Fruit fly (Drosophila melanogaster): ENCODE results near the gene rtp.

rtp gene

DNA sequence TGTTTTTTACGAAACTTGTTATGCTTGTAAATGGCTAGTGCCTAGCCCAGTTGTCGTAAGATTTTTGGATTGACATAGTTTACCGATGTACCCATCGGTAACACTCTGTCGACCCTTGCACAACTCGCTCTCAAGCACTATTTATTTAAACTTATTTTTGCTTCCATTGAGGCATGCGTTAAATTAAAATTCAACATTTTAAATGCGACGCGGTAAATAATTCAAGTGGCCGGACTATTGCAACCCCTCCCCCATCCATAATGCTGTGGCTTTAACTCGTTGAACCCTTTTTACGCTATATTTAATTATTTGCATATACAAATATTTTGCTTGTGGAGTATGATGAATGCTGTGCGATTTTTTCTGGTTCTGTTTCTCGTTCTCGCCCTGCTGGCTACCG, 12.2 kb upstream of the rtp start:
- TF ChIP-seq vvl (GFP tag; IDR thresholded peaks at IDR 0.05) (no peak), Sox102F (GFP tag; optimal IDR thresholded peaks at IDR 0.05) (no peak), CG6813 (GFP tag; optimal IDR thresholded peaks at IDR 0.05) (no peak), Doc3 (GFP tag; IDR thresholded peaks at IDR 0.05; ENCODE audit: partially characterized antibody) (no peak), CG2712 (tag; optimal IDR thresholded peaks at IDR 0.05) (no peak), schlank (tag; optimal IDR thresholded peaks at IDR 0.05) (no peak), CG12769 (tag; optimal IDR thresholded peaks at IDR 0.05) (no peak), btn (GFP tag; optimal IDR thresholded peaks at IDR 0.05) (no peak), chn (GFP tag; optimal IDR thresholded peaks at IDR 0.05) (no peak), CG12236 (GFP tag; optimal IDR thresholded peaks at IDR 0.05) (no peak), CG9727 (GFP tag; optimal IDR thresholded peaks at IDR 0.05) (no peak), Pdp1 (GFP tag; optimal IDR thresholded peaks at IDR 0.05) (no peak), gcm2 (GFP tag; optimal IDR thresholded peaks at IDR 0.05) (no peak), CG4854 (GFP tag; optimal IDR thresholded peaks at IDR 0.05) (no peak), yki (optimal IDR thresholded peaks at IDR 0.05) (no peak), gsb-n (tag; optimal IDR thresholded peaks at IDR 0.05) (no peak), CG13424 (tag; optimal IDR thresholded peaks at IDR 0.05) (no peak), zfh1 (GFP tag; IDR thresholded peaks at IDR 0.05) (no peak), hbn (GFP tag; IDR thresholded peaks at IDR 0.05; ENCODE audit: partially characterized antibody) (no peak)

DNA sequence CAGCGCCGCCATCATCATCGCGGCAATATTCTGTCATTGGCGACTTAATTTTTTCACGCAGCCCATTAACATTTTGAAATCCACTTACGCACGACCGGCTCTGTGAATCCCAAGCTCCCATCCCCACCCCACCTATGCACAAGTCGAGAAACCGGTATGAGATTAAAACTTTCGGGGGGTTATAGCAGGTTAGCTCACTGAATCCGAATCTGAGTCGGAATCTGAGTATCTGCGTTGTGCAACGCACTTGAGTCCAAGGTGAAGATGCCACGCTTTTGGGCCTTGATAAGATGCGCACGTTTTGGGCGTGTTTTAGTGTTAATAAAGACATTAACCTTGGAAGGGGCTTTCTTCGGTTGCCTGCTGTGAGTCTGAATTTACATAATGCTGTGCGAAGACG, 9.8 kb upstream of the rtp start:
- TF ChIP-seq Usf (GFP tag; optimal IDR thresholded peaks at IDR 0.05) (no peak), z (GFP tag; IDR thresholded peaks at IDR 0.05) (peak; percentile 62; the same call in 1 of the 3 replicates), al (GFP tag; IDR thresholded peaks at IDR 0.05) (no peak), org-1 (GFP tag; optimal IDR thresholded peaks at IDR 0.05) (no peak), PHDP (tag; optimal IDR thresholded peaks at IDR 0.05) (no peak), Hr51 (GFP tag; optimal IDR thresholded peaks at IDR 0.05) (no peak), Elba2 (GFP tag; optimal IDR thresholded peaks at IDR 0.05) (no peak), CG1832 (GFP tag; optimal IDR thresholded peaks at IDR 0.05) (no peak), ems (GFP tag; optimal IDR thresholded peaks at IDR 0.05) (no peak), CG13287 (GFP tag; IDR thresholded peaks at IDR 0.05; ENCODE audit: partially characterized antibody) (0 out of 2 replicates have a peak, but pooled peaks have one; percentile 4), grn (GFP tag; optimal IDR thresholded peaks at IDR 0.05) (peak; percentile 53), gfzf (GFP tag; optimal IDR thresholded peaks at IDR 0.05) (no peak), pros (GFP tag; optimal IDR thresholded peaks at IDR 0.05) (peak; percentile 99), CG33213 (GFP tag; optimal IDR thresholded peaks at IDR 0.05) (no peak), abd-A (tag; optimal IDR thresholded peaks at IDR 0.05) (peak; percentile 20), sd (tag; optimal IDR thresholded peaks at IDR 0.05) (peak; percentile 43), CG11504 (tag; optimal IDR thresholded peaks at IDR 0.05) (no peak), CG7271 (tag; optimal IDR thresholded peaks at IDR 0.05) (no peak), Spps (tag; optimal IDR thresholded peaks at IDR 0.05) (no peak), CG11696 (GFP tag; IDR thresholded peaks at IDR 0.05) (no peak), gsb-n (tag; optimal IDR thresholded peaks at IDR 0.05) (no peak), vvl (GFP tag; IDR thresholded peaks at IDR 0.05) (peak; percentile 33; the same call in 1 of the 2 replicates), CG12769 (tag; optimal IDR thresholded peaks at IDR 0.05) (peak; percentile 57), ftz-f1 (GFP tag; optimal IDR thresholded peaks at IDR 0.05) (peak; percentile 17), cg (GFP tag; optimal IDR thresholded peaks at IDR 0.05) (no peak), Hr78 (GFP tag; optimal IDR thresholded peaks at IDR 0.05) (peak in 1 of 2 experiments; percentile 39), zfh1 (GFP tag; IDR thresholded peaks at IDR 0.05) (no peak), oc (tag; optimal IDR thresholded peaks at IDR 0.05) (peak; percentile 52), CG31224 (GFP tag; IDR thresholded peaks at IDR 0.05) (no peak), CG17829 (tag; optimal IDR thresholded peaks at IDR 0.05) (no peak), zen2 (GFP tag; IDR thresholded peaks at IDR 0.05; ENCODE audit: partially characterized antibody) (0 out of 3 replicates have a peak, but pooled peaks have one; percentile 49), cwo (GFP tag; optimal IDR thresholded peaks at IDR 0.05) (peak; percentile 52), chinmo (GFP tag; IDR thresholded peaks at IDR 0.05; ENCODE audit: partially characterized antibody) (peak; percentile 93; the same call in 3 of the 4 replicates), CG6765 (GFP tag; optimal IDR thresholded peaks at IDR 0.05) (no peak)
